Fruit fly (Drosophila melanogaster): ENCODE data around the gene CG34316.

DNA sequence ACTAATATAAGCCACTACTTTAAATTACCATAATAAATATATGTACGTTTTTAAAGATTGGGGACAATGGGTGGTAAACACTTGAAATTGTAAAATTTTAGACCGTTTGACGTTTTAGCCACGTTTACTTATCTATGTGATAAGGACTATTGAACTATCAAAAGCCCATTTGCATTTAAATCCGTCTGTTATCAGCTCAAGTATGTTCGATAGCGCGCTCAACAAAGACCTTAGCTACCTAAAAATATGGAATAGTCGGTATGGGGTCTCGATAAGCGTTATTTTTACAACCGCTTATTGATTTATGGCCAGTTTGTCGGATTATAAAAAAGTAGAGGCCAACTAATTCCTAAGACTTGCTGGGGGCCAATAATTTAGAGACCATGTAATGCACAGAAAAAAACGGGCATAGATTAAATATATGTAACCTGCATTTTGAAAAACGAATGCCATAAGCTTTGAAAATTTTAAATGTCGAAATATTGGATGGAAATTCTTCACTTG, 1.3 kb downstream of the CG34316 start:
- TF ChIP-seq CG4496 (GFP tag; IDR thresholded peaks at IDR 0.05) (no peak), CG10348 (GFP tag; IDR thresholded peaks at IDR 0.05) (no peak), CG12605 (GFP tag; IDR thresholded peaks at IDR 0.05) (no peak)

Measured in whole organism, pupa.